Worm (Caenorhabditis elegans) whole organism, L4 larva: ENCODE measurements around the gene dao-3.

Source experiments
- F37D6.2 ChIP-seq: sonication (generic microtip); optimal IDR thresholded peaks from 2 replicates; lab custom pipeline; 2016; ENCODE audit warnings: mild to moderate bottlenecking, missing genetic modification characterization, missing compliant biosample characterization
- F44E2.7 ChIP-seq: fragments of 200-800 bp; sonication (Bioruptor generic); IDR thresholded peaks from 2 replicates; pipeline ENCODE4 v2.1.2; 2022; ENCODE audit warnings: missing genetic modification characterization, missing compliant biosample characterization
- F49E8.2 ChIP-seq: sonication (generic microtip); optimal IDR thresholded peaks from 2 replicates; lab custom pipeline; 2016; ENCODE audit warnings: missing compliant biosample characterization, mild to moderate bottlenecking, missing genetic modification characterization, borderline replicate concordance
- R02D3.7 ChIP-seq: fragments of 150-350 bp; sonication (generic microtip); optimal IDR thresholded peaks from 3 replicates; lab custom pipeline; 2014; ENCODE audit warnings: missing biosample characterization, missing genetic modification characterization
- T20F7.1 ChIP-seq: fragments of 200-800 bp; sonication (Bioruptor generic); optimal IDR thresholded peaks from 2 replicates; lab custom pipeline; 2018; ENCODE audit warnings: mild to moderate bottlenecking, missing genetic modification characterization, missing compliant biosample characterization
- Y5F2A.4 ChIP-seq: fragments of 200-800 bp; sonication (Bioruptor generic); optimal IDR thresholded peaks from 2 replicates; lab custom pipeline; 2018; ENCODE audit warnings: mild to moderate bottlenecking, missing genetic modification characterization, missing compliant biosample characterization
- Y75B8A.6 ChIP-seq: fragments of 200-800 bp; sonication (Bioruptor generic); IDR thresholded peaks from 2 replicates; pipeline ENCODE4 v1.3.6; 2022; ENCODE audit warnings: missing genetic modification reagents, missing genetic modification characterization, missing compliant biosample characterization
- ZK337.2 ChIP-seq: fragments of 200-800 bp; sonication (Bioruptor generic); IDR thresholded peaks from 2 replicates; pipeline ENCODE4 v1.3.6; 2022; ENCODE audit warnings: missing genetic modification reagents, missing genetic modification characterization, missing compliant biosample characterization
- aha-1 ChIP-seq: fragments of 150-350 bp; peaks from one replicate; lab custom pipeline; 2014; ENCODE audit warnings: missing biosample characterization, missing genetic modification characterization
- aly-2 ChIP-seq: sonication (generic microtip); optimal IDR thresholded peaks from 2 replicates; lab custom pipeline; 2018; ENCODE audit warnings: missing biosample characterization, missing genetic modification characterization
- arid-1 ChIP-seq: fragments of 200-800 bp; sonication (Bioruptor generic); conservative IDR thresholded peaks from 2 replicates; pipeline ENCODE4 v1.3.6; 2022; ENCODE audit warnings: missing genetic modification reagents, missing genetic modification characterization, missing compliant biosample characterization
- ceh-20 ChIP-seq: fragments of 200-800 bp; sonication (Bioruptor generic); IDR thresholded peaks from 2 replicates; pipeline ENCODE4 v1.3.6; 2022; ENCODE audit warnings: missing genetic modification reagents, missing genetic modification characterization, missing compliant biosample characterization
- ceh-28 ChIP-seq: fragments of 150-350 bp; optimal IDR thresholded peaks from 2 replicates; lab custom pipeline; 2014; ENCODE audit warnings: missing biosample characterization, missing genetic modification reagents, missing genetic modification characterization
- ceh-62 ChIP-seq: sonication (generic microtip); optimal IDR thresholded peaks from 2 replicates; lab custom pipeline; 2017; ENCODE audit warnings: missing biosample characterization, missing genetic modification characterization
- ctbp-1 ChIP-seq: fragments of 200-800 bp; sonication (Bioruptor generic); IDR thresholded peaks from 2 replicates; pipeline ENCODE4 v1.3.6; 2022; ENCODE audit warnings: missing genetic modification reagents, missing genetic modification characterization, missing compliant biosample characterization
- daf-19 ChIP-seq: fragments of 200-800 bp; sonication (Bioruptor generic); conservative IDR thresholded peaks from 2 replicates; pipeline ENCODE4 v1.3.6; 2022; ENCODE audit warnings: missing genetic modification characterization, missing compliant biosample characterization
- dmd-6 ChIP-seq: fragments of 200-800 bp; sonication (Bioruptor generic); IDR thresholded peaks from 2 replicates; pipeline ENCODE4 v1.3.6; 2022; ENCODE audit warnings: missing genetic modification reagents, missing genetic modification characterization, missing compliant biosample characterization
- dmd-8 ChIP-seq: fragments of 200-800 bp; sonication (Bioruptor generic); IDR thresholded peaks from 2 replicates; pipeline ENCODE4 v1.3.6; 2022; ENCODE audit warnings: missing genetic modification characterization, missing compliant biosample characterization
- dpl-1 ChIP-seq: fragments of 150-350 bp; optimal IDR thresholded peaks from 2 replicates; lab custom pipeline; 2014; ENCODE audit warnings: missing biosample characterization, missing genetic modification reagents, missing genetic modification characterization
- egl-27 ChIP-seq: sonication (generic microtip); optimal IDR thresholded peaks from 3 replicates; lab custom pipeline; 2017; ENCODE audit warnings: missing biosample characterization, missing genetic modification reagents, missing genetic modification characterization
- fkh-10 ChIP-seq: fragments of 150-350 bp; optimal IDR thresholded peaks from 2 replicates; lab custom pipeline; 2014; ENCODE audit warnings: missing biosample characterization, missing genetic modification reagents, missing genetic modification characterization
- gei-8 ChIP-seq: fragments of 200-800 bp; sonication (Bioruptor generic); optimal IDR thresholded peaks from 2 replicates; lab custom pipeline; 2018; ENCODE audit warnings: mild to moderate bottlenecking, missing genetic modification characterization, missing compliant biosample characterization
- jun-1 ChIP-seq: fragments of 150-350 bp; optimal IDR thresholded peaks from 2 replicates; lab custom pipeline; 2014; ENCODE audit warnings: missing biosample characterization, missing genetic modification reagents, missing genetic modification characterization
- lin-1 ChIP-seq: fragments of 200-800 bp; sonication (Bioruptor generic); IDR thresholded peaks from 2 replicates; pipeline ENCODE4 v1.3.6; 2022; ENCODE audit warnings: missing genetic modification reagents, missing genetic modification characterization, missing compliant biosample characterization
- lin-13 ChIP-seq: fragments of 150-350 bp; optimal IDR thresholded peaks from 2 replicates; lab custom pipeline; 2014; ENCODE audit warnings: missing biosample characterization, missing genetic modification reagents, missing genetic modification characterization
- lin-15B ChIP-seq: fragments of 150-350 bp; sonication (generic microtip); optimal IDR thresholded peaks from 3 replicates; lab custom pipeline; 2014; ENCODE audit warnings: missing biosample characterization, missing genetic modification characterization
- lin-29 ChIP-seq: fragments of 200-800 bp; sonication (Bioruptor generic); IDR thresholded peaks from 2 replicates; pipeline ENCODE4 v1.3.6; 2022; ENCODE audit warnings: missing genetic modification reagents, missing genetic modification characterization, missing compliant biosample characterization
- lin-38 ChIP-seq: fragments of 200-800 bp; sonication (Bioruptor generic); IDR thresholded peaks from 2 replicates; pipeline ENCODE4 v1.3.6; 2022; ENCODE audit warnings: missing genetic modification reagents, missing genetic modification characterization, missing compliant biosample characterization
- lin-39 ChIP-seq: fragments of 150-350 bp; optimal IDR thresholded peaks from 2 replicates; lab custom pipeline; 2014; ENCODE audit warnings: missing biosample characterization, missing genetic modification reagents, missing genetic modification characterization
- lsy-2 ChIP-seq, 2 experiments: fragments of 150-350 bp in 1 of 2; sonication (generic microtip) in 1 of 2; optimal IDR thresholded peaks; 2 replicates each; lab custom pipeline; 2014 to 2017; ENCODE audit warnings: missing biosample characterization in 2 of 2, missing genetic modification characterization in 2 of 2
- madf-5 ChIP-seq, 2 experiments: fragments of 200-800 bp; sonication (Bioruptor generic); IDR thresholded peaks; 2 replicates each; pipeline ENCODE4 v1.3.6; 2022; ENCODE audit warnings: missing compliant biosample characterization in 2 of 2, missing genetic modification characterization in 2 of 2
- madf-9 ChIP-seq: fragments of 200-800 bp; sonication (Bioruptor generic); conservative IDR thresholded peaks from 2 replicates; pipeline ENCODE4 v1.3.6; 2022; ENCODE audit warnings: missing genetic modification reagents, missing genetic modification characterization, missing compliant biosample characterization
- mdl-1 ChIP-seq, 2 experiments: fragments of 150-350 bp in 1 of 2; sonication (generic microtip) in 1 of 2; optimal IDR thresholded peaks; 2 replicates each; lab custom pipeline; 2014 to 2017; ENCODE audit warnings: missing biosample characterization in 2 of 2, missing genetic modification characterization in 2 of 2
- mep-1 ChIP-seq: fragments of 150-350 bp; sonication (generic microtip); optimal IDR thresholded peaks from 3 replicates; lab custom pipeline; 2014; ENCODE audit warnings: missing biosample characterization, missing genetic modification characterization
- mxl-2 ChIP-seq: fragments of 200-800 bp; sonication (Bioruptor generic); conservative IDR thresholded peaks from 2 replicates; pipeline ENCODE4 v1.3.6; 2022; ENCODE audit warnings: missing genetic modification reagents, missing genetic modification characterization, missing compliant biosample characterization
- mxl-3 ChIP-seq: fragments of 200-800 bp; sonication (Bioruptor generic); optimal IDR thresholded peaks from 2 replicates; lab custom pipeline; 2018; ENCODE audit warnings: mild to moderate bottlenecking, missing genetic modification characterization, missing compliant biosample characterization
- nhr-10 ChIP-seq: fragments of 150-350 bp; optimal IDR thresholded peaks from 2 replicates; lab custom pipeline; 2014; ENCODE audit warnings: missing biosample characterization, missing genetic modification characterization
- nhr-11 ChIP-seq: fragments of 150-350 bp; optimal IDR thresholded peaks from 2 replicates; lab custom pipeline; 2014; ENCODE audit warnings: missing biosample characterization, missing genetic modification characterization
- nhr-25 ChIP-seq: sonication (generic microtip); optimal IDR thresholded peaks from 2 replicates; lab custom pipeline; 2017; ENCODE audit warnings: missing genetic modification characterization, mild to moderate bottlenecking, missing compliant biosample characterization, antibody characterized with exemption, moderate library complexity, borderline replicate concordance; ENCODE audit not compliant: insufficient read depth
- nhr-28 ChIP-seq: fragments of 150-350 bp; optimal IDR thresholded peaks from 2 replicates; lab custom pipeline; 2014; ENCODE audit warnings: missing biosample characterization, missing genetic modification characterization
- nhr-41 ChIP-seq: fragments of 200-800 bp; sonication (Bioruptor generic); IDR thresholded peaks from 2 replicates; pipeline ENCODE4 v1.3.6; 2022; ENCODE audit warnings: missing genetic modification reagents, missing genetic modification characterization, missing compliant biosample characterization
- nhr-6 ChIP-seq: fragments of 150-350 bp; optimal IDR thresholded peaks from 2 replicates; lab custom pipeline; 2014; ENCODE audit warnings: missing biosample characterization, missing genetic modification characterization
- nhr-76 ChIP-seq: fragments of 150-350 bp; optimal IDR thresholded peaks from 2 replicates; lab custom pipeline; 2014; ENCODE audit warnings: missing biosample characterization, missing genetic modification characterization
- nhr-77 ChIP-seq: fragments of 150-350 bp; optimal IDR thresholded peaks from 2 replicates; lab custom pipeline; 2014; ENCODE audit warnings: missing biosample characterization, missing genetic modification characterization
- pha-4 ChIP-seq, 2 experiments: fragments of 150-350 bp in 1 of 2; fragments of 200-800 bp in 1 of 2; sonication (Bioruptor generic) in 1 of 2; IDR thresholded peaks in 1 of 2; optimal IDR thresholded peaks in 1 of 2; 2 replicates each; pipeline versions ENCODE4 v1.3.6 to Lab custom; 2014 to 2022; ENCODE audit warnings: missing genetic modification characterization in 2 of 2, missing genetic modification reagents in 2 of 2, missing biosample characterization in 1 of 2, missing compliant biosample characterization in 1 of 2
- saeg-2 ChIP-seq: fragments of 200-800 bp; sonication (Bioruptor generic); IDR thresholded peaks from 2 replicates; pipeline ENCODE4 v1.3.6; 2022; ENCODE audit warnings: missing genetic modification reagents, missing genetic modification characterization, missing compliant biosample characterization
- sdz-12 ChIP-seq: fragments of 200-800 bp; sonication (Bioruptor generic); optimal IDR thresholded peaks from 2 replicates; lab custom pipeline; 2018; ENCODE audit warnings: mild to moderate bottlenecking, missing genetic modification characterization, missing compliant biosample characterization
- snpc-4 ChIP-seq: fragments of 150-350 bp; optimal IDR thresholded peaks from 2 replicates; lab custom pipeline; 2014; ENCODE audit warnings: missing biosample characterization, missing genetic modification characterization
- tag-97 ChIP-seq: fragments of 200-800 bp; sonication (Bioruptor generic); IDR thresholded peaks from 2 replicates; pipeline ENCODE4 v1.3.6; 2022; ENCODE audit warnings: missing genetic modification characterization, missing compliant biosample characterization
- unc-130 ChIP-seq: sonication (generic microtip); optimal IDR thresholded peaks from 2 replicates; lab custom pipeline; 2016; ENCODE audit warnings: missing genetic modification reagents, missing genetic modification characterization, missing compliant biosample characterization
- unc-39 ChIP-seq: sonication (generic microtip); optimal IDR thresholded peaks from 2 replicates; lab custom pipeline; 2017; ENCODE audit warnings: missing biosample characterization, missing genetic modification characterization
- unc-62 ChIP-seq, 3 experiments: fragments of 150-350 bp in 1 of 3; sonication (generic microtip); optimal IDR thresholded peaks in 2 of 3; peaks in 1 of 3; 1 replicate in 1 of 3; 2 replicates in 2 of 3; lab custom pipeline; 2014 to 2017; ENCODE audit warnings: missing biosample characterization in 3 of 3, missing genetic modification characterization in 3 of 3, missing genetic modification reagents in 3 of 3, missing genotype in 1 of 3

dao-3 gene

DNA sequence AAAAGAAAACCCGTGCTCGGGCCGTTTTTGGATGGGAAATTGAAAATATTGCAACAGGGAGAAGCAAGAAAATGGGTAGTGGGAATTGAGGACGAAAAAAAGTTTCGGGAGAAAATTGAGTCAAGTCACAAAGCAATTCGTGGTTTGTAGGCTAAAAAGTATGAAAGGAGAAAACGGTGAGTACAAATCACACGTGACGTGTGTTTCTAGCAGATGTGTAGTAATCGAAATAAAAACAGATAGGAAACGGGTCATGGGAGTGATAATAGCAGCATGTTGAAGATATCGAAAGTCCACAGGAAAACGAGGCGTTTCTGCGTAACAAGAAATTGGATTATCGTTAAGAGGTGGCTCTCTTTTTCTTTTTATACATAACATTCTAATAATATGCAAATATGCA, 3.6 kb upstream of the dao-3 start:
- no peak for TF ChIP-seq arid-1 (GFP tag; lab: Robert Waterston, UW)
- no peak for TF ChIP-seq lin-39 (tag; lab: Kevin White, UChicago)
- no peak for TF ChIP-seq nhr-41 (GFP tag; lab: Robert Waterston, UW)
- TF ChIP-seq F49E8.2 (tag; lab: Kevin White, UChicago) = no peak
- no peak for TF ChIP-seq lin-13 (GFP tag; lab: Kevin White, UChicago)
- no peak for TF ChIP-seq tag-97
- TF ChIP-seq pha-4 (GFP tag; IDR thresholded peaks at IDR 0.05; lab: Robert Waterston, UW) = no peak
- no peak for TF ChIP-seq pha-4 (tag; optimal IDR thresholded peaks at IDR 0.05; lab: Kevin White, UChicago)
- TF ChIP-seq dmd-6 (GFP tag; lab: Robert Waterston, UW) = peak; percentile 9; the same call in 1 of the 2 replicates
- TF ChIP-seq fkh-10 (GFP tag; lab: Kevin White, UChicago) = no peak
- no peak for TF ChIP-seq aha-1 (tag; lab: Kevin White, UChicago)
- peak; percentile 45 for TF ChIP-seq mxl-3
- TF ChIP-seq sdz-12 (GFP tag; lab: Kevin White, UChicago) = no peak
- TF ChIP-seq unc-62 (GFP tag; optimal IDR thresholded peaks at IDR 0.05 in 1 of 2; lab: Kevin White, UChicago) = peak in 1 of 2 experiments; percentile 64
- no peak for TF ChIP-seq unc-62 (tag; optimal IDR thresholded peaks at IDR 0.05; lab: Kevin White, UChicago)
- no peak for TF ChIP-seq T20F7.1 (GFP tag; lab: Kevin White, UChicago)
- TF ChIP-seq lsy-2 (tag; optimal IDR thresholded peaks at IDR 0.05; lab: Kevin White, UChicago) = no peak
- TF ChIP-seq nhr-10 (tag; lab: Kevin White, UChicago) = no peak
- TF ChIP-seq F44E2.7 (GFP tag; lab: Robert Waterston, UW) = no peak
- TF ChIP-seq R02D3.7 (tag; lab: Kevin White, UChicago) = no peak
- TF ChIP-seq F37D6.2 (tag; lab: Kevin White, UChicago) = no peak
- TF ChIP-seq madf-9 = no peak
- TF ChIP-seq mep-1 (tag; lab: Kevin White, UChicago) = peak; percentile 4
- TF ChIP-seq saeg-2 (GFP tag; lab: Robert Waterston, UW) = no peak
- no peak for TF ChIP-seq mxl-2 (GFP tag; lab: Robert Waterston, UW)
- no peak for TF ChIP-seq daf-19
- no peak for TF ChIP-seq Y5F2A.4 (GFP tag; lab: Kevin White, UChicago)
- no peak for TF ChIP-seq ceh-20
- no peak for TF ChIP-seq snpc-4 (tag; lab: Kevin White, UChicago)
- TF ChIP-seq lin-38 = no peak
- TF ChIP-seq ZK337.2 (GFP tag; lab: Robert Waterston, UW) = no peak
- no peak for TF ChIP-seq nhr-77 (tag; lab: Kevin White, UChicago)
- no peak for TF ChIP-seq unc-130 (GFP tag; lab: Kevin White, UChicago)
- TF ChIP-seq nhr-25 (tag; lab: Kevin White, UChicago) = no peak
- peak; percentile 32 for TF ChIP-seq gei-8
- no peak for TF ChIP-seq unc-39 (tag; lab: Kevin White, UChicago)
- TF ChIP-seq mdl-1 (tag; optimal IDR thresholded peaks at IDR 0.05; lab: Kevin White, UChicago) = peak in 1 of 2 experiments; percentile 47
- no peak for TF ChIP-seq madf-5 (GFP tag; IDR thresholded peaks at IDR 0.05; lab: Robert Waterston, UW)
- no peak for TF ChIP-seq aly-2 (tag; lab: Kevin White, UChicago)
- no peak for TF ChIP-seq lin-15B (tag; lab: Kevin White, UChicago)
- no peak for TF ChIP-seq dmd-8 (GFP tag; lab: Robert Waterston, UW)
- TF ChIP-seq jun-1 = no peak
- no peak for TF ChIP-seq lin-29 (GFP tag; lab: Robert Waterston, UW)
- TF ChIP-seq dpl-1 (GFP tag; lab: Kevin White, UChicago) = no peak
- TF ChIP-seq nhr-11 (tag; lab: Kevin White, UChicago) = peak; percentile 59
- no peak for TF ChIP-seq ceh-62 (tag; lab: Kevin White, UChicago)
- no peak for TF ChIP-seq ctbp-1 (GFP tag; lab: Robert Waterston, UW)
- TF ChIP-seq Y75B8A.6 (GFP tag; lab: Robert Waterston, UW) = no peak
- TF ChIP-seq nhr-6 = no peak
- no peak for TF ChIP-seq lin-1
- no peak for TF ChIP-seq ceh-28 (tag; lab: Kevin White, UChicago)
- TF ChIP-seq egl-27 (tag; lab: Kevin White, UChicago) = no peak
- no peak for TF ChIP-seq nhr-76 (tag; lab: Kevin White, UChicago)
- peak; percentile 81 for TF ChIP-seq nhr-28
